Fruit fly (Drosophila melanogaster): ENCODE data around the gene CG3021.

DNA sequence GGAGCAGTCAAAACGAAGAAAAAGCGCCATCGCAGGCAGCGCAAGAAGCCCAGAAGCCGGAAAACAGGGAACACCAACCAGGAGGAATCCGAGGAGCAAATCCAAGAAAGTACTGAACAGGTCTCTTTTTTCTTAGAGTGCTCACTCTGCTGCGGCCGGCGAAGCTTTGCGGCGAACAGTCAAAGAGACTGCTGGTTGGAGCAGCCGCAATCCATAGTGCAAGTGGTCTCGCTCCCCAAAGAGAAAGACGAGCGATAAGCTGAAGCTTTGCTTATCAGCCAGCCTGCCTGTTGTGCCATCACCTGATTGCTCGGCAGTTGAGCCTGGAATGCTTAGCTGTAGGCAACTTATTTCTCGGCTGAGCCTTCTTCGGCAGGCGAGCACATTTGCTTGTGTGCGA, 4.6 kb downstream of the CG3021 start, which contains the start of gene CG14630:
- TF ChIP-seq usp (GFP tag; optimal IDR thresholded peaks at IDR 0.05): no peak
- no peak for TF ChIP-seq psq (GFP tag; optimal IDR thresholded peaks at IDR 0.05)
- TF ChIP-seq pan (optimal IDR thresholded peaks at IDR 0.05): no peak
